Worm (Caenorhabditis elegans) whole organism, L1 larva: Measurements from ENCODE around the gene clec-63.

Source experiments
- C04F5.9 ChIP-seq: sonication (generic microtip); optimal IDR thresholded peaks from 2 replicates; lab custom pipeline; 2016; ENCODE audit warnings: missing genetic modification characterization, missing compliant biosample characterization
- C34B4.2 ChIP-seq: sonication (generic microtip); optimal IDR thresholded peaks from 2 replicates; lab custom pipeline; 2017; ENCODE audit warnings: mild to moderate bottlenecking, missing genetic modification characterization, missing compliant biosample characterization
- F16B12.6 ChIP-seq: fragments of 150-350 bp; optimal IDR thresholded peaks from 2 replicates; lab custom pipeline; 2014; ENCODE audit warnings: missing biosample characterization, missing genetic modification characterization
- Y116A8C.19 ChIP-seq: sonication (generic microtip); optimal IDR thresholded peaks from 2 replicates; lab custom pipeline; 2016; ENCODE audit warnings: missing compliant biosample characterization, missing genetic modification characterization, borderline replicate concordance
- alr-1 ChIP-seq: fragments of 200-800 bp; sonication (Bioruptor generic); optimal IDR thresholded peaks from 2 replicates; lab custom pipeline; 2018; ENCODE audit warnings: borderline replicate concordance, mild to moderate bottlenecking, missing genetic modification characterization, missing compliant biosample characterization
- blmp-1 ChIP-seq: fragments of 150-350 bp; optimal IDR thresholded peaks from 2 replicates; lab custom pipeline; 2014; ENCODE audit warnings: missing biosample characterization, missing genetic modification characterization
- ceh-90 ChIP-seq: sonication (generic microtip); optimal IDR thresholded peaks from 2 replicates; lab custom pipeline; 2016; ENCODE audit warnings: missing genetic modification characterization, missing compliant biosample characterization
- efl-3 ChIP-seq: fragments of 200-800 bp; sonication (Bioruptor generic); optimal IDR thresholded peaks from 2 replicates; lab custom pipeline; 2018; ENCODE audit warnings: mild to moderate bottlenecking, missing genetic modification characterization, missing compliant biosample characterization
- elt-2 ChIP-seq: sonication (generic microtip); optimal IDR thresholded peaks from 2 replicates; lab custom pipeline; 2016; ENCODE audit warnings: missing genetic modification characterization, mild to moderate bottlenecking, inconsistent platforms, missing compliant biosample characterization, missing genetic modification reagents
- elt-3 ChIP-seq, 6 experiments: fragments of 150-350 bp in 1 of 6; sonication (generic microtip); optimal IDR thresholded peaks; 2 replicates each; lab custom pipeline; 2017 to 2018; ENCODE audit warnings: missing biosample characterization in 6 of 6, missing genetic modification characterization in 6 of 6, inconsistent platforms in 1 of 6
- hlh-17 ChIP-seq: fragments of 200-800 bp; sonication (Bioruptor generic); optimal IDR thresholded peaks from 2 replicates; lab custom pipeline; 2018; ENCODE audit warnings: missing genetic modification characterization, mild to moderate bottlenecking, missing compliant biosample characterization, moderate library complexity, borderline replicate concordance
- jun-1 ChIP-seq: fragments of 150-350 bp; optimal IDR thresholded peaks from 2 replicates; lab custom pipeline; 2014; ENCODE audit warnings: missing biosample characterization, missing genetic modification reagents, missing genetic modification characterization
- lin-13 ChIP-seq: fragments of 150-350 bp; optimal IDR thresholded peaks from 2 replicates; lab custom pipeline; 2014; ENCODE audit warnings: missing biosample characterization, missing genetic modification reagents, missing genetic modification characterization
- lin-14 ChIP-seq: fragments of 200-800 bp; sonication (Bioruptor generic); optimal IDR thresholded peaks from 2 replicates; lab custom pipeline; 2018; ENCODE audit warnings: mild to moderate bottlenecking, missing genetic modification characterization, moderate library complexity, missing compliant biosample characterization
- lin-35 ChIP-seq, 2 experiments: fragments of 150-350 bp; optimal IDR thresholded peaks; 2 replicates each; lab custom pipeline; 2014; ENCODE audit warnings: missing biosample characterization in 2 of 2, missing genetic modification characterization in 2 of 2, missing genetic modification reagents in 2 of 2
- lin-39 ChIP-seq: fragments of 150-350 bp; optimal IDR thresholded peaks from 2 replicates; lab custom pipeline; 2014; ENCODE audit warnings: missing biosample characterization, missing genetic modification reagents, missing genetic modification characterization
- lsy-2 ChIP-seq, 2 experiments: fragments of 150-350 bp; optimal IDR thresholded peaks; 2 replicates each; lab custom pipeline; 2014; ENCODE audit warnings: missing biosample characterization in 2 of 2, missing genetic modification characterization in 2 of 2
- mab-9 ChIP-seq: fragments of 200-800 bp; sonication (Bioruptor generic); IDR thresholded peaks from 2 replicates; pipeline ENCODE4 v1.3.6; 2022; ENCODE audit warnings: missing genetic modification reagents, missing genetic modification characterization, missing compliant biosample characterization
- mep-1 ChIP-seq: fragments of 150-350 bp; optimal IDR thresholded peaks from 2 replicates; lab custom pipeline; 2014; ENCODE audit warnings: missing biosample characterization, missing genetic modification characterization
- nhr-19 ChIP-seq: fragments of 200-800 bp; sonication (Bioruptor generic); conservative IDR thresholded peaks from 2 replicates; pipeline ENCODE4 v1.3.6; 2022; ENCODE audit warnings: missing genetic modification characterization, missing compliant biosample characterization
- nhr-237 ChIP-seq: fragments of 150-350 bp; optimal IDR thresholded peaks from 2 replicates; lab custom pipeline; 2014; ENCODE audit warnings: missing biosample characterization, missing genetic modification characterization
- nhr-28 ChIP-seq: fragments of 150-350 bp; optimal IDR thresholded peaks from 2 replicates; lab custom pipeline; 2014; ENCODE audit warnings: missing biosample characterization, missing genetic modification characterization
- nhr-47 ChIP-seq: sonication (generic microtip); optimal IDR thresholded peaks from 2 replicates; lab custom pipeline; 2016; ENCODE audit warnings: mild to moderate bottlenecking, missing genetic modification characterization, moderate library complexity, missing compliant biosample characterization
- nhr-84 ChIP-seq: sonication (generic microtip); optimal IDR thresholded peaks from 2 replicates; lab custom pipeline; 2017; ENCODE audit warnings: missing biosample characterization, missing genetic modification characterization
- pag-3 ChIP-seq: sonication (generic microtip); optimal IDR thresholded peaks from 2 replicates; lab custom pipeline; 2017; ENCODE audit warnings: missing genetic modification characterization, mild to moderate bottlenecking, missing compliant biosample characterization, antibody characterized with exemption, borderline replicate concordance; ENCODE audit not compliant: insufficient read depth
- pax-3 ChIP-seq: fragments of 200-800 bp; sonication (Bioruptor generic); optimal IDR thresholded peaks from 2 replicates; lab custom pipeline; 2018; ENCODE audit warnings: mild to moderate bottlenecking, missing genetic modification characterization, moderate library complexity, missing compliant biosample characterization
- snpc-4 ChIP-seq: fragments of 150-350 bp; optimal IDR thresholded peaks from 2 replicates; lab custom pipeline; 2014; ENCODE audit warnings: missing biosample characterization, missing genetic modification characterization
- snu-23 ChIP-seq: sonication (generic microtip); optimal IDR thresholded peaks from 2 replicates; lab custom pipeline; 2016; ENCODE audit warnings: missing genetic modification characterization, missing compliant biosample characterization
- unc-130 ChIP-seq: fragments of 150-350 bp; optimal IDR thresholded peaks from 2 replicates; lab custom pipeline; 2017; ENCODE audit warnings: missing biosample characterization, missing genetic modification characterization, inconsistent platforms
- vab-15 ChIP-seq: sonication (generic microtip); optimal IDR thresholded peaks from 2 replicates; lab custom pipeline; 2017; ENCODE audit warnings: missing genotype, mild to moderate bottlenecking, missing genetic modification characterization, missing compliant biosample characterization

The clec-63 gene

DNA sequence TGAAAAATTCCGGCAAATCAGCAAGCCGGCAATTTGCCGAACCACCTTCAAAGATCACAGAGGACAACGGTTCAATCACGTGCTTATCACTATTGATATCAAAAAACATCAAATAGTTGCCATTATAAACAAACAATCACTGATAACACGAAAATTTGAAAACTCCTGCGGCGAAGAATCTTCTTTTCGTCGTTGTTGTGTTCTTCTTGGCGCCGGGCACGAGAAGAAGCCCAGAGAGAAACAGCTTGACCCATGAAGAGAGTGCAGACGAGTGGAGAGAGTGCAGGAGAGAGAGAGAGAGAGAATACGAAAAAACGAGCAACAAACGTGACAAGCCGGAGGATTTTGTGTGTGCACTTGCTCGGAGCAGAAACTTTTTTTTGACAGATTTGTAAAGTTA, 16.7 kb upstream of the clec-63 start (continued):
- TF ChIP-seq snpc-4 (tag; lab: Kevin White, UChicago) (no peak), hlh-17 (GFP tag; lab: Kevin White, UChicago) (no peak), lin-13 (GFP tag; lab: Kevin White, UChicago) (no peak), snu-23 (GFP tag; lab: Kevin White, UChicago) (peak; percentile 53), lin-35 (GFP tag; optimal IDR thresholded peaks at IDR 0.05; lab: Kevin White, UChicago) (peak in 1 of 2 experiments; percentile 48)

DNA sequence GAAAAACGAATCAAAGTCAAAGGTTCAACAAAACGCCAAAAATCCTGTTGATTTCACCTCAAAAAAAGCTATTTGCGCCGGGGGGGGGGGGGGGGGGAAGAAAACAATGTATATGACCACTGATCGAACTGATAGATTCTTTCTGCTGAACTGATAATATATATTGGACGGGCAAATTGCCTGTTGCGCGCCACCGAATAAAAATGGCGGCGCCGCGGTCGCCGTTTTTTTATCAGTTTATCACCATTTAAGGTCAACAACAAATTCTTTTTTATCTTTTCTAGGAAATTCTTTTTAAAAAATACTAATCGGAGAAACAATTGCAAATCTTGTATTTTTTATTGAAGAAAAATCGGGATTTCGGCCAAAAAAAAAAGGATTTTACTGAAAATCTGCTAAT, 15.7 kb upstream of the clec-63 start:
- TF ChIP-seq elt-3 (tag; optimal IDR thresholded peaks at IDR 0.05; lab: Kevin White, UChicago) (peak in 1 of 6 experiments; percentile 70), elt-2 (peak; percentile 73), blmp-1 (tag; lab: Kevin White, UChicago) (peak; percentile 20), nhr-19 (GFP tag; lab: Robert Waterston, UW) (0 out of 2 replicates have a peak, but pooled peaks have one; percentile 8), nhr-237 (tag; lab: Kevin White, UChicago) (no peak)

DNA sequence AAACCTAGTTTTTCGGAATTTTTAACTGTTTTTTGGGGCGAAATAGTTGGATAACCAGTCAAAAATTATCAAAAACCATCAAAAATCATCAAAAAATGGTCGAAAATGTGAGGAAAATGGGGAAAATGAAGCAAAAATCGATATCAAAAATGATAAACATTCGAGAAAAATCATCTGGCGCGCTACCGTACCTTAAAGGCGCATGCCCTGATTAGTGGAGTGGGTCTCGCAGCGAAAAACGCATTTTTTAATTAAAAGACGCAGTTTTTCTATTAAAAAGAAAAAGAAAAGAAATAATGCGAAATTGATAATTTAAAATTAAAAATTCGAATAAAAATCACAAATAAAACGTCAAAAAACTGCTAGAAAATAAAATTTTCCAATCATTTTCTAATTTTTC, 15.0 kb upstream of the clec-63 start, which contains the start of gene F35C5.1:
TSS of gene F35C5.1 (plus strand) at position 399 of the 400 bp plus-strand sequence.
- TF ChIP-seq F16B12.6 (tag; lab: Kevin White, UChicago) (no peak), nhr-237 (tag; lab: Kevin White, UChicago) (no peak), pag-3 (tag; lab: Kevin White, UChicago) (no peak), lsy-2 (tag; optimal IDR thresholded peaks at IDR 0.05; lab: Kevin White, UChicago) (no peak), ceh-90 (tag; lab: Kevin White, UChicago) (no peak), lin-14 (GFP tag; lab: Kevin White, UChicago) (no peak), C34B4.2 (tag; lab: Kevin White, UChicago) (no peak), lin-39 (tag; lab: Kevin White, UChicago) (no peak), nhr-47 (no peak), vab-15 (tag; lab: Kevin White, UChicago) (no peak), unc-130 (tag; lab: Kevin White, UChicago) (no peak), jun-1 (no peak), nhr-84 (tag; lab: Kevin White, UChicago) (no peak), nhr-28 (tag; lab: Kevin White, UChicago) (no peak), pax-3 (tag; lab: Kevin White, UChicago) (no peak), mab-9 (GFP tag; lab: Robert Waterston, UW) (no peak)

DNA sequence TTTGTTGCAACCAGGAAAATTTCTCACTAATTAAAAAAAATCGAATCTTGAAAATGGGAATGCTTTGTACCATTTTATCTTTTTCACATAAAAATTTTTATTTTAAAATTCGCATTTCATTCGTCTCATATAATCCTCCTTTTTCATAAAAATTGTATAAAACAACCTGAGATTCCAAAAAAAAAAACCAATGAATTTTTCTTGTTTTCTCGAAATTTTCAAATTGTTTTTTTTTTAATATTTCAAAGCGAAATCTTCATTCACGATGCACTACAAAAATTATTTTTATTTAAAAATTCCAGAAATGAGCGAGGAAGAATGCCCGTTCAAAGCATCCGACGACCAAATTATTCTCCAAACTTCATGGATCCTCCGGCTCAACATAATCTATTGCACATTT, 10.5 kb upstream of the clec-63 start, which contains the start of gene sra-14:
TSS of gene sra-14 (plus strand) at position 301 of the 400 bp plus-strand sequence.
- TF ChIP-seq lin-14 (GFP tag; lab: Kevin White, UChicago) (no peak), efl-3 (GFP tag; lab: Kevin White, UChicago) (no peak)

DNA sequence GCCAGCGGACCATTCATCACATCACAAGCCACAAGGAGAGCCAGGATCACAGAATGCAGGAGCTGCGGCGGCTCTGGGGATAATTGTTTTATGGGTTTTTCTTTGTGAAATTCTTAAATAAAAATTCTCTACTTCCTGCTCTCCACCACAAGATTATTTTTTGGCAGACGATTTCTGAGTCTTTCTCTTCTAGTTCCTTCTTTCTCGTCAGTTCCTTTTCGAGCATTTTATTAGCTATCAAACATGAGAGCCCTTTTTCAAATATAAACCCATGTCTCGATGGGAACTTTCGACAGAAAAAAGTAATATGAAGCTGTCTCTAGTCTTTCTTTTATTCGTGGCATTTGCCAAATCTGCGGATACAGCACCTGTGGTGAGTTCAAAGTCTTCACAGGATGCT, 7.0 kb upstream of the clec-63 start, which contains the start of gene F35C5.3:
TSS of gene F35C5.3 (plus strand) at position 301 of the 400 bp plus-strand sequence.
- TF ChIP-seq alr-1 (tag; lab: Kevin White, UChicago), result no peak
- no peak for TF ChIP-seq lin-39 (tag; lab: Kevin White, UChicago)
- TF ChIP-seq C04F5.9 (tag; lab: Kevin White, UChicago), result no peak
- TF ChIP-seq Y116A8C.19, result no peak
- no peak for TF ChIP-seq mep-1

DNA sequence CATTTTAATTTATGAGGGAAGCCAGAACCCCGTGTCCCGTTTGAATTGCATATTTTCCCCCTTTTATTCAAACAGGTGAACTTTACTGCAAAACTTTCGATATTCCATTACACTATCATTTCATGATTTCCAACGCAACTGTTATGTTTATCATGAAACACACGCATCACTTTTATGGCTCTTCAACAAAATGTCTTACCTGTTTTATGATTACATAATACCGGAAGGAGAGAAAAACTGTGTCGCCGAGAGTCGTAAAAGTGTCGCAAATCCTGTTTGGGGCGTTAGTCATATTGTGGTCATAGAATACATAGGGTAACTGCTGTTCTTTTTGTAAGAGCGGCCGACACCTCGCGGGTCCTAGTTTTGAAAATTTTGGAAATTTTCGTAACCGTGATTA, 3.0 kb upstream of the clec-63 start:
- TF ChIP-seq pag-3 (tag; lab: Kevin White, UChicago), result no peak
- no peak for TF ChIP-seq nhr-19 (GFP tag; lab: Robert Waterston, UW)
- peak; percentile 14 for TF ChIP-seq elt-2
